Fruit fly (Drosophila melanogaster): ENCODE measurements around the gene CG14881.
A peak's percentile ranks its signal among the peaks of the same experiment; 100 is the strongest.

DNA sequence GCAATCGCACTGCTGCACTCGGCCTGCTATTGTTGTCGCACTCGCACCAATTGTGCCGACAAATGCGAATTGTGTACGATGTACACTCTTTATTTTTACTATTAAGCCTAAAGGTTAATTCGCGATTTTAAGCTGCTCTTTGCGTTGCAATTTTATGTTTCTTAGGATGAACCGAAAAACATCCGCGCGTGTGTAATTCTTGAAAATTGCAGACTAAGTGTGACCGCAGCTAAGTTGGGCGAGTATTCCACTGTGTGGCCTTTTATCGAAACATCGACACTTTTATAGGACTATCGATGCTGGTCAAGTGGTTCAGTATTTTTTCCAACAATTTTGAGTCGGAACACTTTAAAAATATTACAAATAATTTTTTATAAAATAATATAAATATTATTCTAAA is 18.9 kb downstream of the CG14881 start, which contains the start of gene Pak3:
- peak in 1 of 2 experiments; percentile 24 for TF ChIP-seq CTCF (optimal IDR thresholded peaks at IDR 0.05)
- TF ChIP-seq CG8478 (optimal IDR thresholded peaks at IDR 0.05) = no peak
